Fruit fly (Drosophila melanogaster): ENCODE results near the gene Aasdh.

Aasdh gene

DNA sequence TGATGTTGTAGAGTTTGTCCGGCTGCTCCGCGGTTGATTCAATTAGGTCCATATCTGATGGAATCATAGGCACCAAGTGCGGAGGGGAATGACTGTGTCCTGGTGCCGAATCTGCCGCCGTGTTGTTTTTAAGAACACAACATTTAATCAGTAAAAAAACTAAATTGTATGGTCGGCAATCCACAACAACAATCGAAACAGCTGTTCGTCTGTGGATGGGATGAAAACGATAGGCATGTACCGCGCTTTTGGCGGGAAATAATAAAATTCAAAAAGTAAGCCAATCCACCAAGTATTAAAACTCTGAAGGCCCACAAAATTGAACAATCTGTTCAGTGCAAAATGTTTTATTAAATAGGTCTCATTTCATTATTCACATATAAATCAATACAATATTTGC, at the start of gene Aasdh:
Gene Aasdh, minus strand, starts transcription at position 219 of the 400 bp plus-strand sequence.
- TF ChIP-seq insv (optimal IDR thresholded peaks at IDR 0.05) = no peak
- no peak for TF ChIP-seq ttk (optimal IDR thresholded peaks at IDR 0.05)
- TF ChIP-seq Myc (optimal IDR thresholded peaks at IDR 0.05) = no peak
- TF ChIP-seq Sin3A (optimal IDR thresholded peaks at IDR 0.05) = no peak
- no peak for TF ChIP-seq psq (optimal IDR thresholded peaks at IDR 0.05)
- TF ChIP-seq h (optimal IDR thresholded peaks at IDR 0.05) = no peak

DNA sequence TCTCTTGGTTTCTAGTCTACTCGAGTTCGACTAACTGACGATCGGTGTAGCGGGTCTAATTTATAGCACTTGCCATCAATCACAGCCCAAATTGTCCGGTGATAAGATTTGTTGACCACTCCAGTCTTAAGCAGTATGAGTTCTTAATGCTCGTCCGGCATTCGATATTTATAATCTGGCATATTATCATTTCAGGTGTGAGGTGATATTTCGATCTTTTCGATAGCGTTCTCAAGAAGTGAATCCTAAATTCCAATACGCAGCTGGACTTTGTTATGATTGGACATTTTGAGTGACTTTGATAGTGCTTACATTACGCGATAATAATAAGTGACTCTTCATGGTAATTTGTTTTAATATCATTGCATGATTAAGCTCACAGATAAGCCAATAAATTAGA, 46.9 kb upstream of the Aasdh start, which contains the start of gene Bace:
Gene Bace, minus strand, starts transcription at position 39 of the 400 bp plus-strand sequence.
- TF ChIP-seq psq (optimal IDR thresholded peaks at IDR 0.05) (no peak), h (optimal IDR thresholded peaks at IDR 0.05) (no peak), insv (optimal IDR thresholded peaks at IDR 0.05) (no peak), Myc (optimal IDR thresholded peaks at IDR 0.05) (no peak), ttk (optimal IDR thresholded peaks at IDR 0.05) (no peak), Sin3A (optimal IDR thresholded peaks at IDR 0.05) (no peak)

DNA sequence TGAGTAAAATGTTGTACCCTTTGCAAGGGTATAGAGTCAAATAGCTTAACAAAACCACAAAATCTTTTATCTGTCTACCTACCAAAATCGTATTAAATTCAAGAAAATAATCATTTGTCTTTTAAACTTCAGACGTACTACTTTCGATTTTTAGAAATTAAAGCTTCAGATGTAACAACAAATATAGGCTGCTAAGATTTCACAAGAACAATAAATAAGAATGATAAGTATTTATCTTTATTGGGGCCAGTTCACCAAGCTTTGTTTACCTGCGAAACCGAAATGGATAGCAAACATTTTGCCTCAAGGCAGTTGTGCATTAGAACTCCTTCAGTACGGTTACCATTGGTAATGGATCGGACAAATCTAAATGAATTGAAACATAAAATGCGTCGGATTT, 41.1 kb upstream of the Aasdh start, which contains the start of gene CG43400:
Gene CG43400, plus strand, starts transcription at position 301 of the 400 bp plus-strand sequence.
- TF ChIP-seq psq (optimal IDR thresholded peaks at IDR 0.05) = no peak
- TF ChIP-seq Sin3A (optimal IDR thresholded peaks at IDR 0.05) = no peak
- TF ChIP-seq ttk (optimal IDR thresholded peaks at IDR 0.05) = no peak
- TF ChIP-seq h (optimal IDR thresholded peaks at IDR 0.05) = no peak
- TF ChIP-seq Myc (optimal IDR thresholded peaks at IDR 0.05) = no peak
- TF ChIP-seq insv (optimal IDR thresholded peaks at IDR 0.05) = no peak

DNA sequence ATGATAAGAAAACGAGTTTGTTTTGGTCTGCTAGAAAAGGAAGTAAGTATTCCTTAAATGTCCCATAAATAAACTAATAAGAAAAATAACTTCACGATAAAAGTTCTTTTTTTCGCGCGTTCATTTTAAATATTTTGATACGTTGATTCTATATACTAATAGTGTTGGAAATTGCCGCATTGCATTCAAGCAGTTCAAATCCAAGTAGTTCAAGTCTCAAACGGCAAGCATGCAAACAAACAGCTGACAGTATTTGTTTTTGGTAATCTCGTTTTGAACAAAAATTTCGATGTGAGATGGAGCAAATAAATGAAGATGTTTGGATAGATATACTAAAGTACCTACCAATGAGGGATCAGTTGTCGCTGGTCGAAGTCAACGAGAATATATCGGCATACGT, 39.4 kb upstream of the Aasdh start, which contains the start of gene CG13088:
Gene CG13088, plus strand, starts transcription at position 247 of the 400 bp plus-strand sequence.
- TF ChIP-seq psq (optimal IDR thresholded peaks at IDR 0.05) = no peak
- TF ChIP-seq Sin3A (optimal IDR thresholded peaks at IDR 0.05) = no peak
- TF ChIP-seq h (optimal IDR thresholded peaks at IDR 0.05) = no peak
- no peak for TF ChIP-seq Myc (optimal IDR thresholded peaks at IDR 0.05)
- no peak for TF ChIP-seq insv (optimal IDR thresholded peaks at IDR 0.05)
- TF ChIP-seq ttk (optimal IDR thresholded peaks at IDR 0.05) = no peak

DNA sequence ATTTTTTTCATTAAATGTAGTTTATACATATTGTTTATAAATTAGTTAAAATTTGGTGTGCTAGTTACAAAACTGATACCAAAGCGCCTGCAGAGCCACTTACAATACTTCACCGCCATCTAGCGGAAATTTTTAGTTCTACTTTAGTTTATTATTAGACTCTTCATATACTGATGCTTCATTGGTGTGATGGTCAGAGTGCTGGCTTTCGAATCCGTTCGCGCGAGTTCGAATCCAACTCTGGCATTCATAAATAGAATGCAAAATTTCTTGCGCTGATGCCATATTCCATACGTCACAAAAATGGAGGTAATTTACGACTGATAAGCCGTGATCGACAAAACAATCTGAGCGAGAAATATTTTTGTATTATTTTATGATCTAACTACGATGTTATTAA, 36.2 kb upstream of the Aasdh start:
- TF ChIP-seq ttk (optimal IDR thresholded peaks at IDR 0.05) = no peak
- no peak for TF ChIP-seq insv (optimal IDR thresholded peaks at IDR 0.05)
- no peak for TF ChIP-seq psq (optimal IDR thresholded peaks at IDR 0.05)
- no peak for TF ChIP-seq Sin3A (optimal IDR thresholded peaks at IDR 0.05)
- no peak for TF ChIP-seq Myc (optimal IDR thresholded peaks at IDR 0.05)
- TF ChIP-seq h (optimal IDR thresholded peaks at IDR 0.05) = no peak

DNA sequence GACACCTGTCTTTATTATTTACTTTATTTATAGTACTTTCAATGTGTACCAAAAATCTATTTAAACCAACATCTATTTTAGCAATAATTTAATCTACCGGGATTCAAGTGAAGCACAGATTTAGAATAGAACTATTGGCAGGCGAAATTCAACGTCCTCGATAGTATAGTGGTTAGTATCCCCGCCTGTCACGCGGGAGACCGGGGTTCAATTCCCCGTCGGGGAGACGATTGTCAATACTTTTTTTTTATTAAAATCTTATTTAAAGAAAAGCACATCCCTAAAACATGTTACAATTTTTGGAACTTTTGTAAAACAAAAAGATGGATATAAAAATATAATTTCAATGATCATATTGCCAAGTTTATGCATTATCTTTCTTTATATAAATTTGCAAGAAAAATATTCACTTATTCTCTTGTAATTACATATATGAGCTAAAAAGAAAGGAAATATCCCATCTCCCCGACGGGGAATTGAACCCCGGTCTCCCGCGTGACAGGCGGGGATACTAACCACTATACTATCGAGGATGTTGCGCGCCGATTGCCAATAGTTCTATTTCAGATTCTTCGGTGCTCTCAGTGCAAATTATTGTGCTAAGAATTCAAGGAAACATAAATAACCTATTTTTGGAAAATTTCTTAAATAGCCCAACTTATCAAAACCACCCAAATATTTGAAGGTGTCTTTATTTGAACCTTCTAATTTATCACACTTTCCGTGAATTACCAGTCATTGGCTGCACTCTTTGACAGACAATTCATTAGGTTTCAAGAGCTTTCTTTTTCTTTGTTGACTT, 32.4 kb upstream of the Aasdh start, which contains the start of gene CG43796:
Gene CG43796, plus strand, starts transcription at position 752 of the 802 bp plus-strand sequence.
- TF ChIP-seq insv (optimal IDR thresholded peaks at IDR 0.05) = no peak
- no peak for TF ChIP-seq psq (optimal IDR thresholded peaks at IDR 0.05)
- no peak for TF ChIP-seq Sin3A (optimal IDR thresholded peaks at IDR 0.05)
- no peak for TF ChIP-seq ttk (optimal IDR thresholded peaks at IDR 0.05)
- no peak for TF ChIP-seq h (optimal IDR thresholded peaks at IDR 0.05)
- TF ChIP-seq Myc (optimal IDR thresholded peaks at IDR 0.05) = no peak

DNA sequence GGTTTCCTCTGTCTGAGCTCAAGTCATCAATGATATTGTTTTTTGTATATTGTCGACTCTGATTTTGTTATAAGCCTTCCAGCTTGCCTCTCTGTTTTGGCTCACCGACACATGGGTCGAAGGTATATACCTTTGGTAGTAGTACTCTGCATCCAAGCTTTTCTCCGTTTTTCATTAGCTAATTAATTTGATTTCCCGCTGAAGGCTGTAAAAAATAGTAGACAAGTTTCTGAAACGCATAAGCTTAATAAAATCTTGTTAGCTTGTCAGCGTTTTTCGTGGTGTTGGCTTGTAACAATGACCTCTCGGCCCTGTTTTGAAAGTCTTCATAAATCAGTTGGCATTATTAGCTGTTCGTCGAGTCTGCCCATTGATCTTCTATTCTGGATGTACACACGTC, 31.4 kb upstream of the Aasdh start:
- TF ChIP-seq h (optimal IDR thresholded peaks at IDR 0.05) = no peak
- no peak for TF ChIP-seq ttk (optimal IDR thresholded peaks at IDR 0.05)
- TF ChIP-seq Sin3A (optimal IDR thresholded peaks at IDR 0.05) = no peak
- no peak for TF ChIP-seq insv (optimal IDR thresholded peaks at IDR 0.05)

DNA sequence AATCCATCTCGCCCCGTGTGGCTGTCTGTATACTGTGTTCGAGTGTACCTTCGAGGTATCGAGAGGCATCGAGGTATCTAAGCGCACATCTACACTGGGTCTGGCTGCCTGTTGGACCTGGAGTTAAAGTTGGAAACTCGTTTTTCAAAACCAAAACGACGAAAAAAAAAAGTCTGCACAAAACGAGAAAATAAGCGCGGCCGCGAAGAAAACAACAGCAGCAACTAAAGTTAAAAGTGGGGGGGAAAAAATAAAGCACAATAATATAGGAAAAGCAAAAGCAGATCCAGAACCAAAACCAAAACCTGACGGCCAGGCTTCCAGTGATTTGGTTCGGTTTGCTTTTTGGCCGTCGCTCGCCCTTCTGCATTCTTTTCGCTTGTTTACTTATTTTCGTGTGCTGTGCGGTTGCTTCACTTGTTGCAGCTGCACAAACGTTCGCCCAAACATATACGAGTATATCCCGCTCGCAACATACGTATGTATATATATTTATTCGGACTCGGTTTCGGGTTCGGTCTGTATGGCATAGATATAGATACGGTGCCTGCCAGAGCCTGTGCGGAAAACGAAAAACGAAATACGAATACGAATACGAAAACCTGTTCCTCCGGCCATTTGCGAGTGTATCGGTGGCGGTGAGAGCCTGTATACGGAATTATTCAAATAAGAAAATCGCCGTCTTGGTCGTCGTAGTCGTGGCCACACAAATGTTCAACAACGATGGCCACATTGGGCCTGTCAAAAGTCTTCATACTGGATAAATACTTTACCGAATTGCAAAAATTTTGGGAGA, 29.7 kb upstream of the Aasdh start:
- no peak for TF ChIP-seq Sin3A (optimal IDR thresholded peaks at IDR 0.05)
- TF ChIP-seq psq (optimal IDR thresholded peaks at IDR 0.05) = no peak
- no peak for TF ChIP-seq h (optimal IDR thresholded peaks at IDR 0.05)
- no peak for TF ChIP-seq Myc (optimal IDR thresholded peaks at IDR 0.05)
- no peak for TF ChIP-seq insv (optimal IDR thresholded peaks at IDR 0.05)
- no peak for TF ChIP-seq ttk (optimal IDR thresholded peaks at IDR 0.05)

DNA sequence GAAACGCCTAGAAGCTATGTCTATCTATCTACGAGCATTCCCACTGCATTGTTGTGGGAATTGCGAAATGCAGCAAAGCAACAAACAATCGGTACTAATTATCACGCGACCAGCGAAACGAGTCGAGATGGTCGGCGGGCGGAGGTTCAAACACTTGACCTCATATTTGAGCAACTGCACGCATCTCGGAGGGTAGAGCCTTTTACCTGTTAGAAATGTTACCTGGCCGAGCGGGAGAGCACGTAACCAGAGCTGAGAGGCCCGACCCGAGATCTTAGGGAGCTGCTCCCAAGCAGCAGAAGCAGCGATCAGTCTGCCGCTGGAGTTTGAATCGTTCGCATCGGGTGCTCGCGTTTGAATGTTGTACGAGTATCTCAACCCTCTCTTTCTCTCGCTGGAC, 29.0 kb upstream of the Aasdh start:
- no peak for TF ChIP-seq ttk (optimal IDR thresholded peaks at IDR 0.05)
- no peak for TF ChIP-seq h (optimal IDR thresholded peaks at IDR 0.05)
- TF ChIP-seq psq (optimal IDR thresholded peaks at IDR 0.05) = no peak
- no peak for TF ChIP-seq Myc (optimal IDR thresholded peaks at IDR 0.05)
- TF ChIP-seq Sin3A (optimal IDR thresholded peaks at IDR 0.05) = no peak
- TF ChIP-seq insv (optimal IDR thresholded peaks at IDR 0.05) = no peak

DNA sequence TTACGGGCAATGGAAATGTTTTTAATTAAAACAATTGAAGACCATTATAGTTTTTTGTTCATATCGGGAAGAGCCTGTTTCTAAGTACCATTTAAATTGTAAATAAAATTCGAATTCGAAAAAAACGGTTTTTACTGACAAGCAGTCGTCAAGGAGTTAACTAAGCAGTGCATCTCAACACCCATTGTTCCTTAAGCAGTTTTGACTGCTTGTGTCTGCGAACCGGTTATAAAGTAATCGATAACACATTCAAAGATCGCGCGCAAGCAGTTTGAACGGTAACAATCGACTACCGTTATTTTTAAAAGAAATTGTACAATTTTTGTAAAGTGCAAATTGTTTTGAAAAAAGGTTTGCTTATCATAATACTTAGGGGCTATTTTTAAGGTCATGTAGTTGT, 28.6 kb upstream of the Aasdh start:
- no peak for TF ChIP-seq insv (optimal IDR thresholded peaks at IDR 0.05)
- no peak for TF ChIP-seq Sin3A (optimal IDR thresholded peaks at IDR 0.05)
- no peak for TF ChIP-seq h (optimal IDR thresholded peaks at IDR 0.05)
- no peak for TF ChIP-seq psq (optimal IDR thresholded peaks at IDR 0.05)
- no peak for TF ChIP-seq ttk (optimal IDR thresholded peaks at IDR 0.05)
- TF ChIP-seq Myc (optimal IDR thresholded peaks at IDR 0.05) = no peak

DNA sequence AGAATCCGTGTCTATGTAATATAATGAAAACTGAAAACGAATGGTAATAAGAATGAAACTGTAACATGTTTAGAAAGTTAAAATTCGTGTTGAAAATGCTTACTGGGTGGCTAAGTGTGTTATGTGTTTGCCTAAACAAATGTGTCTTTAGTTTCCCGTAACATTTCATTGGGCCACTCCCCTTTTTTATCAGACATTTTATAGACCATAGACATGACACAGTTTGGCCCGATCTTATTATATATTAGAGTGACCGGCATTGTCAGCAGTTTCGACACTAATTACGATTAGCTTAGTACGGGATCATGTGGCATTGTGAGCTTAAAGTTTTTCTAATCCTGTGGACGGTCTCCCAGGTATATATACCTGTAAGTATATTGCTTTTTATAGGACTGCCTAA, 27.7 kb upstream of the Aasdh start, which contains the start of gene CheA29a:
Gene CheA29a, plus strand, starts transcription at position 301 of the 400 bp plus-strand sequence.
- TF ChIP-seq Myc (optimal IDR thresholded peaks at IDR 0.05) (no peak), psq (optimal IDR thresholded peaks at IDR 0.05) (no peak), insv (optimal IDR thresholded peaks at IDR 0.05) (no peak), h (optimal IDR thresholded peaks at IDR 0.05) (no peak), ttk (optimal IDR thresholded peaks at IDR 0.05) (no peak), Sin3A (optimal IDR thresholded peaks at IDR 0.05) (no peak)

DNA sequence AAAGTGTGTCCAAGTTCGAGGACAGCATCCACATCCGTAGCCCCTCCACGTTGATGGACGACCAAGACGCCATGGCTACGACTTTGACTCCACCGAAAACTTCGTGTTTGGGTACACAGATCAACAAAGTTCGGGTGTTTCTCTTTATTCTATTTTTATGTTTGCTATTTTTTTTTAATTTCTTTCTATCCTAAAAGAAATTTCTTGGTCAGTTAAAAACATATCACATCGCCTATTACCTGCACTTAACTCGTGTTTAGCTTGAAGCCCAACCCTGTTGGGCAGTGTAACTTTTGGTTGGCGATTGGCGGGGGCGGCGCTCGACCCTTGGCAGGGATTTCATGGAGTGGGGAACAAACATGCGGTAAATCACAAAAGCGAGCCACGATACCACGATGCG, 24.1 kb upstream of the Aasdh start:
- TF ChIP-seq Myc (optimal IDR thresholded peaks at IDR 0.05) (no peak), h (optimal IDR thresholded peaks at IDR 0.05) (no peak), ttk (optimal IDR thresholded peaks at IDR 0.05) (no peak), insv (optimal IDR thresholded peaks at IDR 0.05) (no peak), Sin3A (optimal IDR thresholded peaks at IDR 0.05) (no peak), psq (optimal IDR thresholded peaks at IDR 0.05) (no peak)

Measured in Kc167 (cell line).